Fruit fly (Drosophila melanogaster): ENCODE data around the gene CG12375.

DNA sequence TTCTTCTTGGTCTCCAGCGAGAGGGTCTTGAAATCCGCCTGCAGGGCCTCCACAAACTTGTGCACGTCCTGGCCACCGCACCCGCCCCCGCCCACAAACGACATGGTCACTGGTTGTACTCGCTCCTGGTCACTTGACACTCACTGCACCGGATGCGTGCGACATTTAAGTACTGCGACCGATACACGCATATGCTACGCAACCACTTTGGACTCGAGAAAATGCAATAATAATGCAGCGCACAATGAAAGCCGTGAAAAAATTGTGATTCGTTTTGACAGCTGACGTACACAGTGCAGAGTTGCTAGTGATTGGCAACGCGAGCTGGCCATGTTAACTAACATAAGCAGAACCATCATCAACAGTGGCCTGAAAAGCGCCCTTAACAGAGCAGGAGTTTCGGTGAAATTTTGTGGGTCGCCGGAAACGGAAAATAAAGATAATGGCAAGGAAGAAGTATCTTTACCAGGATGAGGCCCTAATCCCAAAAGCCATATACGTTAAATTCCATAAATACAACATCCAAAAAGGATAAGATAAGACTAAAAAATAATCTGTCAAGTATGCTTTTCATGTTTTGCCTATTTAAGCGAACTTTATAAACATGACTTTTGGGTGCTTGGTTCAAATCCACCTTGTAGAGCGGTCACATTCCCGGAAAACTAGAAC, 2.8 kb downstream of the CG12375 start, which contains the start of the genes mon2 and CG8673:
- no peak for TF ChIP-seq h (optimal IDR thresholded peaks at IDR 0.05)
- no peak for TF ChIP-seq psq (optimal IDR thresholded peaks at IDR 0.05)
- TF ChIP-seq Sin3A (optimal IDR thresholded peaks at IDR 0.05) = no peak
- no peak for TF ChIP-seq Myc (optimal IDR thresholded peaks at IDR 0.05)
- no peak for TF ChIP-seq insv (optimal IDR thresholded peaks at IDR 0.05)
- TF ChIP-seq ttk (optimal IDR thresholded peaks at IDR 0.05) = no peak
